Fruit fly (Drosophila melanogaster) whole organism, embryonic: ENCODE measurements around the gene MSAmiP.

Experiments used
- B-H1 ChIP-seq: fragments of 200-800 bp; sonication (Bioruptor generic); IDR thresholded peaks from 3 replicates; pipeline ENCODE4 v1.3.6; 2022; ENCODE audit warnings: missing biosample characterization, missing genetic modification characterization
- Bdp1 ChIP-seq: fragments of 200-800 bp; sonication (Bioruptor generic); optimal IDR thresholded peaks from 3 replicates; lab custom pipeline; 2016; ENCODE audit warnings: missing biosample characterization, missing genetic modification characterization
- CG10321 ChIP-seq: fragments of 200-800 bp; sonication (Bioruptor generic); IDR thresholded peaks from 2 replicates; pipeline ENCODE4 v1.3.6; 2022; ENCODE audit warnings: missing biosample characterization, missing genetic modification characterization
- CG11247 ChIP-seq: fragments of 200-800 bp; sonication (Bioruptor generic); IDR thresholded peaks from 2 replicates; pipeline ENCODE4 v1.3.6; 2022; ENCODE audit warnings: missing biosample characterization, missing genetic modification characterization
- CG11456 ChIP-seq: fragments of 200-800 bp; sonication (Bioruptor generic); IDR thresholded peaks from 3 replicates; pipeline ENCODE4 v1.3.6; 2022; ENCODE audit warnings: missing biosample characterization, missing genetic modification characterization
- CG14441 ChIP-seq: fragments of 200-800 bp; sonication (Bioruptor generic); IDR thresholded peaks from 2 replicates; pipeline ENCODE4 v1.3.6; 2022; ENCODE audit warnings: missing biosample characterization, missing genetic modification characterization
- CG1647 ChIP-seq: fragments of 200-800 bp; sonication (Bioruptor generic); optimal IDR thresholded peaks from 3 replicates; lab custom pipeline; 2016; ENCODE audit warnings: missing biosample characterization, missing genetic modification characterization
- CG16813 ChIP-seq: fragments of 200-800 bp; sonication (Bioruptor generic); IDR thresholded peaks from 3 replicates; pipeline ENCODE4 v1.3.6; 2022; ENCODE audit warnings: missing biosample characterization, missing genetic modification characterization; ENCODE audit not compliant: partially characterized antibody
- CG18262 ChIP-seq: fragments of 200-800 bp; optimal IDR thresholded peaks from 3 replicates; lab custom pipeline; 2019; ENCODE audit warnings: missing biosample characterization, mild to moderate bottlenecking, missing genetic modification characterization, moderate library complexity
- CG18599 ChIP-seq: fragments of 200-800 bp; sonication (Bioruptor generic); optimal IDR thresholded peaks from 3 replicates; lab custom pipeline; 2017; ENCODE audit warnings: missing biosample characterization, missing genetic modification characterization, mild to moderate bottlenecking, moderate library complexity, missing genetic modification reagents
- CG30403 ChIP-seq: fragments of 200-800 bp; sonication (Bioruptor generic); optimal IDR thresholded peaks from 3 replicates; lab custom pipeline; 2016; ENCODE audit warnings: missing biosample characterization, missing genetic modification characterization
- CG3163 ChIP-seq: fragments of 200-800 bp; sonication (Bioruptor generic); optimal IDR thresholded peaks from 3 replicates; lab custom pipeline; 2016; ENCODE audit warnings: missing biosample characterization, missing genetic modification characterization
- CG32772 ChIP-seq: fragments of 200-800 bp; sonication (Bioruptor generic); IDR thresholded peaks from 2 replicates; pipeline ENCODE4 v1.3.6; 2022; ENCODE audit warnings: missing biosample characterization, missing genetic modification characterization
- CG6854 ChIP-seq: fragments of 200-800 bp; sonication (Bioruptor generic); optimal IDR thresholded peaks from 3 replicates; lab custom pipeline; 2017; ENCODE audit warnings: missing biosample characterization, mild to moderate bottlenecking, missing genetic modification characterization
- CG7357 ChIP-seq: fragments of 200-800 bp; sonication (Bioruptor generic); IDR thresholded peaks from 3 replicates; pipeline ENCODE4 v1.3.6; 2022; ENCODE audit warnings: missing biosample characterization, missing genetic modification characterization
- CG7839 ChIP-seq: fragments of 200-800 bp; sonication (Bioruptor generic); optimal IDR thresholded peaks from 3 replicates; lab custom pipeline; 2018; ENCODE audit warnings: missing biosample characterization, mild to moderate bottlenecking, missing genetic modification characterization, moderate library complexity
- CG8765 ChIP-seq: fragments of 200-800 bp; sonication (Bioruptor generic); IDR thresholded peaks from 2 replicates; pipeline ENCODE4 v1.3.6; 2022; ENCODE audit warnings: missing biosample characterization, missing genetic modification characterization
- CG9932 ChIP-seq: fragments of 200-800 bp; sonication (Bioruptor generic); IDR thresholded peaks from 2 replicates; pipeline ENCODE4 v1.3.6; 2022; ENCODE audit warnings: missing biosample characterization, missing genetic modification characterization
- D ChIP-seq, 2 experiments: fragments of 200-800 bp in 1 of 2; fragments of >200 bp in 1 of 2; sonication (Bioruptor generic) in 1 of 2; optimal IDR thresholded peaks; 2 replicates in 1 of 2; 3 replicates in 1 of 2; lab custom pipeline; 2017; ENCODE audit warnings: mild to moderate bottlenecking in 1 of 2, missing biosample characterization in 1 of 2, missing genetic modification characterization in 1 of 2, missing genetic modification reagents in 1 of 2
- Dbx ChIP-seq: fragments of 200-800 bp; sonication (Bioruptor generic); IDR thresholded peaks from 3 replicates; pipeline ENCODE4 v1.3.6; 2022; ENCODE audit warnings: missing biosample characterization, missing genetic modification characterization
- Deaf1 ChIP-seq: fragments of 200-800 bp; optimal IDR thresholded peaks from 3 replicates; lab custom pipeline; 2019; ENCODE audit warnings: missing biosample characterization, mild to moderate bottlenecking, missing genetic modification characterization, moderate library complexity
- Dref ChIP-seq: fragments of 200-800 bp; sonication (Bioruptor generic); IDR thresholded peaks from 2 replicates; pipeline ENCODE4 v1.3.6; 2022; ENCODE audit warnings: missing biosample characterization, missing genetic modification characterization
- Drgx ChIP-seq: fragments of 200-800 bp; sonication (Bioruptor generic); IDR thresholded peaks from 2 replicates; pipeline ENCODE4 v1.3.6; 2022; ENCODE audit warnings: missing biosample characterization, missing genetic modification characterization
- ERR ChIP-seq: fragments of 200-800 bp; sonication (Bioruptor generic); optimal IDR thresholded peaks from 2 replicates; lab custom pipeline; 2016; ENCODE audit warnings: missing biosample characterization, missing genetic modification characterization
- Ets65A ChIP-seq: fragments of 200-800 bp; sonication (Bioruptor generic); peaks from one replicate; lab custom pipeline; 2016; ENCODE audit warnings: missing biosample characterization, missing genetic modification characterization
- H2.0 ChIP-seq: fragments of 200-800 bp; sonication (Bioruptor generic); IDR thresholded peaks from 2 replicates; pipeline ENCODE4 v1.3.6; 2022; ENCODE audit warnings: missing biosample characterization, missing genetic modification characterization
- HmgD ChIP-seq: fragments of 200-800 bp; sonication (Bioruptor generic); optimal IDR thresholded peaks from 3 replicates; lab custom pipeline; 2016; ENCODE audit warnings: missing biosample characterization, missing genetic modification characterization
- Hr39 ChIP-seq: fragments of >200 bp; optimal IDR thresholded peaks from 2 replicates; lab custom pipeline; 2017
- Nf-YC ChIP-seq: fragments of 200-800 bp; optimal IDR thresholded peaks from 3 replicates; lab custom pipeline; 2019; ENCODE audit warnings: missing biosample characterization, mild to moderate bottlenecking, missing genetic modification characterization, moderate library complexity
- Xrp1 ChIP-seq: fragments of 200-800 bp; sonication (Bioruptor generic); IDR thresholded peaks from 2 replicates; pipeline ENCODE4 v1.3.6; 2022; ENCODE audit warnings: missing biosample characterization, missing genetic modification characterization
- bbx ChIP-seq: fragments of 200-800 bp; sonication (Bioruptor generic); IDR thresholded peaks from 2 replicates; pipeline ENCODE4 v1.3.6; 2022; ENCODE audit warnings: missing biosample characterization, missing genetic modification characterization; ENCODE audit not compliant: partially characterized antibody
- disco-r ChIP-seq: fragments of 200-800 bp; sonication (Bioruptor generic); optimal IDR thresholded peaks from 2 replicates; lab custom pipeline; 2016; ENCODE audit warnings: missing biosample characterization, missing genetic modification characterization
- dysf ChIP-seq: fragments of 200-800 bp; sonication (Bioruptor generic); IDR thresholded peaks from 3 replicates; pipeline ENCODE4 v1.3.6; 2022; ENCODE audit warnings: missing biosample characterization, missing genetic modification characterization
- exex ChIP-seq: fragments of 200-800 bp; sonication (Bioruptor generic); optimal IDR thresholded peaks from 4 replicates; lab custom pipeline; 2018; ENCODE audit warnings: missing biosample characterization, mild to moderate bottlenecking, missing genetic modification characterization, moderate library complexity
- kah ChIP-seq: fragments of 200-800 bp; sonication (Bioruptor generic); optimal IDR thresholded peaks from 2 replicates; lab custom pipeline; 2018; ENCODE audit warnings: missing biosample characterization, mild to moderate bottlenecking, missing genetic modification characterization
- lbe ChIP-seq: fragments of 200-800 bp; sonication (Bioruptor generic); optimal IDR thresholded peaks from 2 replicates; lab custom pipeline; 2016; ENCODE audit warnings: missing biosample characterization, mild to moderate bottlenecking, missing genetic modification characterization
- otp ChIP-seq: fragments of 200-800 bp; sonication (Bioruptor generic); IDR thresholded peaks from 3 replicates; pipeline ENCODE4, ENCODE4 v1.3.6; 2022; ENCODE audit warnings: missing biosample characterization, missing genetic modification characterization
- psq ChIP-seq: fragments of 200-800 bp; sonication (Bioruptor generic); optimal IDR thresholded peaks from 2 replicates; lab custom pipeline; 2017; ENCODE audit warnings: missing biosample characterization, missing genetic modification characterization
- sc ChIP-seq, 3 experiments: fragments of >200 bp in 2 of 3; fragments of 200-800 bp in 1 of 3; sonication (Bioruptor generic) in 1 of 3; optimal IDR thresholded peaks; 2 replicates in 2 of 3; 3 replicates in 1 of 3; lab custom pipeline; 2017; ENCODE audit warnings: mild to moderate bottlenecking in 1 of 3, missing biosample characterization in 1 of 3, missing genetic modification characterization in 1 of 3, missing genetic modification reagents in 1 of 3
- sd ChIP-seq: fragments of 200-800 bp; sonication (Bioruptor generic); optimal IDR thresholded peaks from 3 replicates; lab custom pipeline; 2018; ENCODE audit warnings: missing biosample characterization, mild to moderate bottlenecking, missing genetic modification characterization, moderate library complexity
- sens ChIP-seq: fragments of 200-800 bp; sonication (Bioruptor generic); peaks from one replicate; lab custom pipeline; 2016; ENCODE audit warnings: missing biosample characterization, missing genetic modification characterization
- sug ChIP-seq: fragments of 200-800 bp; optimal IDR thresholded peaks from 2 replicates; lab custom pipeline; 2019; ENCODE audit warnings: missing biosample characterization, mild to moderate bottlenecking, missing genetic modification characterization, moderate library complexity
- twi ChIP-seq: fragments of 200-800 bp; optimal IDR thresholded peaks from 2 replicates; lab custom pipeline; 2019; ENCODE audit warnings: missing biosample characterization, mild to moderate bottlenecking, missing genetic modification characterization, moderate library complexity
- unc-4 ChIP-seq: fragments of 200-800 bp; sonication (Bioruptor generic); IDR thresholded peaks from 2 replicates; pipeline ENCODE4 v1.3.6; 2022; ENCODE audit warnings: missing biosample characterization, missing genetic modification characterization; ENCODE audit not compliant: partially characterized antibody
- vvl ChIP-seq: fragments of 200-800 bp; sonication (Bioruptor generic); IDR thresholded peaks from 2 replicates; pipeline ENCODE4 v1.3.6; 2022; ENCODE audit warnings: missing biosample characterization, missing genetic modification characterization
- zen2 ChIP-seq: fragments of 200-800 bp; sonication (Bioruptor generic); IDR thresholded peaks from 3 replicates; pipeline ENCODE4 v1.3.6; 2022; ENCODE audit warnings: missing biosample characterization, missing genetic modification characterization; ENCODE audit not compliant: partially characterized antibody

Gene MSAmiP

dm6 chr3R:16886431-16887154 is 9.5 kb downstream of the MSAmiP start (continued):
- TF ChIP-seq dysf (GFP tag; lab: Robert Waterston, UW) = peak; percentile 30; the same call in 1 of the 3 replicates
- TF ChIP-seq sc (optimal IDR thresholded peaks at IDR 0.05; lab: Kevin White, UChicago) = no peak
- TF ChIP-seq sc (GFP tag; optimal IDR thresholded peaks at IDR 0.05; lab: Kevin White, UChicago) = peak; percentile 4
- TF ChIP-seq CG10321 = peak; percentile 90
- TF ChIP-seq sd (tag; lab: Kevin White, UChicago) = peak; percentile 5
- no peak for TF ChIP-seq Bdp1 (GFP tag; lab: Kevin White, UChicago)

- no peak for TF ChIP-seq unc-4 (GFP tag; lab: Robert Waterston, UW)
- TF ChIP-seq CG32772 = peak; percentile 42; the same call in 1 of the 2 replicates
- TF ChIP-seq CG18262 (tag; lab: Kevin White, UChicago) = no peak
- 0 out of 3 replicates have a peak, but pooled peaks have one; percentile 53 for TF ChIP-seq CG11456 (GFP tag; lab: Robert Waterston, UW)
- no peak for TF ChIP-seq H2.0 (GFP tag; lab: Robert Waterston, UW)
- 0 out of 2 replicates have a peak, but pooled peaks have one; percentile 10 for TF ChIP-seq Dref (GFP tag; lab: Robert Waterston, UW)
- TF ChIP-seq CG8765 = 0 out of 2 replicates have a peak, but pooled peaks have one; percentile 13
- TF ChIP-seq psq (GFP tag; lab: Kevin White, UChicago) = no peak
- no peak for TF ChIP-seq CG30403 (GFP tag; lab: Kevin White, UChicago)
- no peak for TF ChIP-seq disco-r (GFP tag; lab: Kevin White, UChicago)
- peak; percentile 22 for TF ChIP-seq sens (GFP tag; lab: Kevin White, UChicago)
- no peak for TF ChIP-seq CG18599 (GFP tag; lab: Kevin White, UChicago)
- TF ChIP-seq CG9932 (GFP tag; lab: Robert Waterston, UW) = no peak
- TF ChIP-seq Hr39 = peak; percentile 67
- TF ChIP-seq B-H1 (GFP tag; lab: Robert Waterston, UW) = no peak
These were observed 11.5 kb downstream of the MSAmiP start for dm6 chr3R:16884556-16884955.

- TF ChIP-seq B-H1 (GFP tag; lab: Robert Waterston, UW) = no peak
- peak; percentile 59 for TF ChIP-seq vvl (GFP tag; lab: Robert Waterston, UW)
- peak; percentile 96 for TF ChIP-seq Nf-YC (tag; lab: Kevin White, UChicago)
- no peak for TF ChIP-seq CG14441 (GFP tag; lab: Robert Waterston, UW)
- TF ChIP-seq exex (tag; lab: Kevin White, UChicago) = no peak
- TF ChIP-seq sug = no peak
- TF ChIP-seq Dbx (GFP tag; lab: Robert Waterston, UW) = 0 out of 3 replicates have a peak, but pooled peaks have one; percentile 6
- no peak for TF ChIP-seq CG6854 (GFP tag; lab: Kevin White, UChicago)
- peak; percentile 34; the same call in 1 of the 3 replicates for TF ChIP-seq CG16813 (GFP tag; lab: Robert Waterston, UW)
- TF ChIP-seq bbx (GFP tag; lab: Robert Waterston, UW) = peak; percentile 59
- TF ChIP-seq Deaf1 (tag; lab: Kevin White, UChicago) = peak; percentile 79
- TF ChIP-seq psq (GFP tag; lab: Kevin White, UChicago) = no peak
- no peak for TF ChIP-seq CG7839 (tag; lab: Kevin White, UChicago)
- peak; percentile 42 for TF ChIP-seq D (optimal IDR thresholded peaks at IDR 0.05; lab: Kevin White, UChicago)
- no peak for TF ChIP-seq D (GFP tag; optimal IDR thresholded peaks at IDR 0.05; lab: Kevin White, UChicago)
- no peak for TF ChIP-seq Ets65A (GFP tag; lab: Kevin White, UChicago)
- TF ChIP-seq kah = no peak
- TF ChIP-seq Drgx (GFP tag; lab: Robert Waterston, UW) = no peak
- no peak for TF ChIP-seq CG11247
- TF ChIP-seq otp (GFP tag; lab: Robert Waterston, UW) = 0 out of 3 replicates have a peak, but pooled peaks have one; percentile 24
- TF ChIP-seq CG3163 (GFP tag; lab: Kevin White, UChicago) = peak; percentile 56
- TF ChIP-seq CG7357 (GFP tag; lab: Robert Waterston, UW) = no peak
- no peak for TF ChIP-seq lbe (GFP tag; lab: Kevin White, UChicago)
- no peak for TF ChIP-seq ERR (GFP tag; lab: Kevin White, UChicago)
- no peak for TF ChIP-seq CG1647 (GFP tag; lab: Kevin White, UChicago)
- TF ChIP-seq Xrp1 = 0 out of 2 replicates have a peak, but pooled peaks have one; percentile 16
- TF ChIP-seq dysf (GFP tag; lab: Robert Waterston, UW) = 0 out of 3 replicates have a peak, but pooled peaks have one; percentile 25
- TF ChIP-seq zen2 = peak; percentile 42; the same call in 1 of the 3 replicates
- TF ChIP-seq twi (tag; lab: Kevin White, UChicago) = peak; percentile 56
- TF ChIP-seq HmgD = peak; percentile 77
These were observed 13.6 kb downstream of the MSAmiP start for dm6 chr3R:16882491-16882933.
